Worm (Caenorhabditis elegans): ENCODE results near the gene C17F4.8.

The C17F4.8 gene

ce11 chrII:3213898-3214297 is 20.7 kb downstream of the C17F4.8 start, which contains the start of gene ZC239.4:
Gene ZC239.4 (plus strand): TSS chrII:3214198.
- TF ChIP-seq F13C5.2 (tag; optimal IDR thresholded peaks at IDR 0.05) (no peak), sea-1 (GFP tag; conservative IDR thresholded peaks at IDR 0.05) (no peak), tbx-11 (GFP tag; IDR thresholded peaks at IDR 0.05) (no peak), ama-1 (optimal IDR thresholded peaks at IDR 0.05) (no peak), ceh-36 (tag; optimal IDR thresholded peaks at IDR 0.05) (no peak), scrt-1 (GFP tag; IDR thresholded peaks at IDR 0.05) (no peak), hmbx-1 (tag; optimal IDR thresholded peaks at IDR 0.05) (no peak), pes-1 (GFP tag; IDR thresholded peaks at IDR 0.05) (no peak), tbx-37 (GFP tag; conservative IDR thresholded peaks at IDR 0.05) (no peak)

ce11 chrII:3210365-3210764 is 24.3 kb downstream of the C17F4.8 start, which contains the start of gene ZC239.5:
Gene ZC239.5 (plus strand): TSS chrII:3210665.
- no peak for TF ChIP-seq hmbx-1 (tag; optimal IDR thresholded peaks at IDR 0.05)
- TF ChIP-seq tbx-37 (GFP tag; conservative IDR thresholded peaks at IDR 0.05) = no peak
- no peak for TF ChIP-seq flt-1 (GFP tag; IDR thresholded peaks at IDR 0.05)
- no peak for TF ChIP-seq hnd-1 (tag; optimal IDR thresholded peaks at IDR 0.05)
- no peak for TF ChIP-seq scrt-1 (GFP tag; IDR thresholded peaks at IDR 0.05)
- no peak for TF ChIP-seq hmg-4 (GFP tag; optimal IDR thresholded peaks at IDR 0.05)
- TF ChIP-seq ama-1 (optimal IDR thresholded peaks at IDR 0.05) = no peak
- TF ChIP-seq B0310.2 (tag; optimal IDR thresholded peaks at IDR 0.05) = no peak
- no peak for TF ChIP-seq sea-1 (GFP tag; conservative IDR thresholded peaks at IDR 0.05)
- no peak for TF ChIP-seq pes-1 (GFP tag; IDR thresholded peaks at IDR 0.05)

ce11 chrII:3209251-3209650 is 25.4 kb downstream of the C17F4.8 start, which contains the start of gene ZC239.6:
Gene ZC239.6 (plus strand): TSS chrII:3209631.
- TF ChIP-seq ceh-36 (tag; optimal IDR thresholded peaks at IDR 0.05) (no peak), flt-1 (GFP tag; IDR thresholded peaks at IDR 0.05) (no peak), ama-1 (optimal IDR thresholded peaks at IDR 0.05) (no peak), ceh-13 (GFP tag; optimal IDR thresholded peaks at IDR 0.05) (no peak), F13C5.2 (tag; optimal IDR thresholded peaks at IDR 0.05) (no peak), tbx-37 (GFP tag; conservative IDR thresholded peaks at IDR 0.05) (no peak), hnd-1 (tag; optimal IDR thresholded peaks at IDR 0.05) (no peak), tbx-11 (GFP tag; IDR thresholded peaks at IDR 0.05) (no peak), hmbx-1 (tag; optimal IDR thresholded peaks at IDR 0.05) (no peak), hmg-4 (GFP tag; optimal IDR thresholded peaks at IDR 0.05) (no peak)

ce11 chrII:3208679-3209078 is 25.9 kb downstream of the C17F4.8 start, which contains the start of gene sdz-35:
Gene sdz-35 (minus strand): TSS chrII:3208779.
- TF ChIP-seq tbx-37 (GFP tag; conservative IDR thresholded peaks at IDR 0.05) (no peak), hnd-1 (tag; optimal IDR thresholded peaks at IDR 0.05) (no peak), F13C5.2 (tag; optimal IDR thresholded peaks at IDR 0.05) (no peak), scrt-1 (GFP tag; IDR thresholded peaks at IDR 0.05) (no peak), ets-7 (tag; optimal IDR thresholded peaks at IDR 0.05) (no peak), flt-1 (GFP tag; IDR thresholded peaks at IDR 0.05) (no peak), hmbx-1 (tag; optimal IDR thresholded peaks at IDR 0.05) (no peak), aly-1 (tag; optimal IDR thresholded peaks at IDR 0.05) (no peak), tra-4 (tag; optimal IDR thresholded peaks at IDR 0.05) (no peak), B0310.2 (tag; optimal IDR thresholded peaks at IDR 0.05) (no peak), sea-1 (GFP tag; conservative IDR thresholded peaks at IDR 0.05) (no peak), hmg-4 (GFP tag; optimal IDR thresholded peaks at IDR 0.05) (no peak), tbx-11 (GFP tag; IDR thresholded peaks at IDR 0.05) (no peak), ama-1 (optimal IDR thresholded peaks at IDR 0.05) (no peak), ceh-13 (GFP tag; optimal IDR thresholded peaks at IDR 0.05) (no peak), ceh-36 (tag; optimal IDR thresholded peaks at IDR 0.05) (no peak), pes-1 (GFP tag; IDR thresholded peaks at IDR 0.05) (no peak)

- TF ChIP-seq B0310.2 (tag; optimal IDR thresholded peaks at IDR 0.05) = no peak
- no peak for TF ChIP-seq ceh-13 (GFP tag; optimal IDR thresholded peaks at IDR 0.05)
- TF ChIP-seq ets-7 (tag; optimal IDR thresholded peaks at IDR 0.05) = no peak
- no peak for TF ChIP-seq ceh-36 (tag; optimal IDR thresholded peaks at IDR 0.05)
- TF ChIP-seq hmg-4 (GFP tag; optimal IDR thresholded peaks at IDR 0.05) = no peak
- TF ChIP-seq sea-1 (GFP tag; conservative IDR thresholded peaks at IDR 0.05) = no peak
- TF ChIP-seq tbx-11 (GFP tag; IDR thresholded peaks at IDR 0.05) = no peak
- TF ChIP-seq F13C5.2 (tag; optimal IDR thresholded peaks at IDR 0.05) = no peak
- no peak for TF ChIP-seq hnd-1 (tag; optimal IDR thresholded peaks at IDR 0.05)
- no peak for TF ChIP-seq pes-1 (GFP tag; IDR thresholded peaks at IDR 0.05)
- no peak for TF ChIP-seq flt-1 (GFP tag; IDR thresholded peaks at IDR 0.05)
- TF ChIP-seq ama-1 (optimal IDR thresholded peaks at IDR 0.05) = no peak
- TF ChIP-seq tra-4 (tag; optimal IDR thresholded peaks at IDR 0.05) = no peak
Observed at ce11 chrII:3206423-3206989, 28.1 kb downstream of the C17F4.8 start, which contains the start of the genes ZC239.20 and ZC239.21. Gene ZC239.20 (minus strand): TSS chrII:3206523. Gene ZC239.21 (plus strand): TSS chrII:3206939.

- no peak for TF ChIP-seq F13C5.2 (tag; optimal IDR thresholded peaks at IDR 0.05)
- no peak for TF ChIP-seq ceh-36 (tag; optimal IDR thresholded peaks at IDR 0.05)
- TF ChIP-seq pes-1 (GFP tag; IDR thresholded peaks at IDR 0.05) = no peak
- TF ChIP-seq tbx-11 (GFP tag; IDR thresholded peaks at IDR 0.05) = no peak
- no peak for TF ChIP-seq ama-1 (optimal IDR thresholded peaks at IDR 0.05)
- no peak for TF ChIP-seq ets-7 (tag; optimal IDR thresholded peaks at IDR 0.05)
- no peak for TF ChIP-seq hmbx-1 (tag; optimal IDR thresholded peaks at IDR 0.05)
- no peak for TF ChIP-seq scrt-1 (GFP tag; IDR thresholded peaks at IDR 0.05)
- no peak for TF ChIP-seq tra-4 (tag; optimal IDR thresholded peaks at IDR 0.05)
- TF ChIP-seq hmg-4 (GFP tag; optimal IDR thresholded peaks at IDR 0.05) = no peak
- no peak for TF ChIP-seq aly-1 (tag; optimal IDR thresholded peaks at IDR 0.05)
- no peak for TF ChIP-seq sea-1 (GFP tag; conservative IDR thresholded peaks at IDR 0.05)
- no peak for TF ChIP-seq hnd-1 (tag; optimal IDR thresholded peaks at IDR 0.05)
- no peak for TF ChIP-seq flt-1 (GFP tag; IDR thresholded peaks at IDR 0.05)
- no peak for TF ChIP-seq ceh-13 (GFP tag; optimal IDR thresholded peaks at IDR 0.05)
- no peak for TF ChIP-seq B0310.2 (tag; optimal IDR thresholded peaks at IDR 0.05)
- no peak for TF ChIP-seq tbx-37 (GFP tag; conservative IDR thresholded peaks at IDR 0.05)
Observed at ce11 chrII:3203415-3203814, 31.2 kb downstream of the C17F4.8 start, which contains the start of gene sri-50. Gene sri-50 (plus strand): TSS chrII:3203715.

- TF ChIP-seq hnd-1 (tag; optimal IDR thresholded peaks at IDR 0.05) (no peak), sea-1 (GFP tag; conservative IDR thresholded peaks at IDR 0.05) (no peak), scrt-1 (GFP tag; IDR thresholded peaks at IDR 0.05) (no peak), hmg-4 (GFP tag; optimal IDR thresholded peaks at IDR 0.05) (no peak), ets-7 (tag; optimal IDR thresholded peaks at IDR 0.05) (no peak), F13C5.2 (tag; optimal IDR thresholded peaks at IDR 0.05) (no peak), ama-1 (optimal IDR thresholded peaks at IDR 0.05) (no peak), aly-1 (tag; optimal IDR thresholded peaks at IDR 0.05) (no peak), B0310.2 (tag; optimal IDR thresholded peaks at IDR 0.05) (no peak), tbx-37 (GFP tag; conservative IDR thresholded peaks at IDR 0.05) (no peak), ceh-13 (GFP tag; optimal IDR thresholded peaks at IDR 0.05) (no peak), flt-1 (GFP tag; IDR thresholded peaks at IDR 0.05) (no peak), tra-4 (tag; optimal IDR thresholded peaks at IDR 0.05) (no peak), hmbx-1 (tag; optimal IDR thresholded peaks at IDR 0.05) (no peak), tbx-11 (GFP tag; IDR thresholded peaks at IDR 0.05) (no peak), pes-1 (GFP tag; IDR thresholded peaks at IDR 0.05) (no peak), ceh-36 (tag; optimal IDR thresholded peaks at IDR 0.05) (no peak)
Observed at ce11 chrII:3202519-3202918, 32.1 kb downstream of the C17F4.8 start, which contains the start of gene sri-53. Gene sri-53 (minus strand): TSS chrII:3202619.

Data from whole organism, early embryonic.